Worm (Caenorhabditis elegans) whole organism, L1 larva: ENCODE results near the gene fpn-1.2.
A peak's percentile ranks its signal among the peaks of the same experiment; 100 is the strongest.

Source experiments
- C34B4.2 ChIP-seq: sonication (generic microtip); optimal IDR thresholded peaks from 2 replicates; lab custom pipeline; 2017; ENCODE audit warnings: mild to moderate bottlenecking, missing genetic modification characterization, missing compliant biosample characterization
- aha-1 ChIP-seq: fragments of 150-350 bp; optimal IDR thresholded peaks from 2 replicates; lab custom pipeline; 2014; ENCODE audit warnings: missing biosample characterization, missing genetic modification characterization
- aly-2 ChIP-seq: fragments of 150-350 bp; optimal IDR thresholded peaks from 2 replicates; lab custom pipeline; 2014; ENCODE audit warnings: missing biosample characterization, missing genetic modification characterization
- ceh-63 ChIP-seq: fragments of 200-800 bp; sonication (Bioruptor generic); optimal IDR thresholded peaks from 2 replicates; lab custom pipeline; 2018; ENCODE audit warnings: mild to moderate bottlenecking, missing genetic modification characterization, missing compliant biosample characterization
- ceh-8 ChIP-seq: fragments of 200-800 bp; sonication (Bioruptor generic); optimal IDR thresholded peaks from 2 replicates; lab custom pipeline; 2018; ENCODE audit warnings: mild to moderate bottlenecking, missing genetic modification characterization, moderate library complexity, missing compliant biosample characterization
- ceh-90 ChIP-seq: sonication (generic microtip); optimal IDR thresholded peaks from 2 replicates; lab custom pipeline; 2016; ENCODE audit warnings: missing genetic modification characterization, missing compliant biosample characterization
- ces-1 ChIP-seq: fragments of 150-350 bp; optimal IDR thresholded peaks from 2 replicates; lab custom pipeline; 2014; ENCODE audit warnings: missing biosample characterization, missing genetic modification reagents, missing genetic modification characterization
- dsc-1 ChIP-seq: sonication (generic microtip); optimal IDR thresholded peaks from 2 replicates; lab custom pipeline; 2016; ENCODE audit warnings: mild to moderate bottlenecking, missing genetic modification characterization, missing compliant biosample characterization
- efl-1 ChIP-seq, 4 experiments: fragments of 150-350 bp; optimal IDR thresholded peaks in 3 of 4; peaks in 1 of 4; 1 replicate in 1 of 4; 2 replicates in 3 of 4; lab custom pipeline; 2014; ENCODE audit warnings: missing biosample characterization in 2 of 4, missing genetic modification characterization in 2 of 4, missing genetic modification reagents in 2 of 4
- ets-5 ChIP-seq: fragments of 200-800 bp; sonication (Bioruptor generic); IDR thresholded peaks from 2 replicates; pipeline ENCODE4 v1.3.6; 2022; ENCODE audit warnings: missing genetic modification characterization, missing compliant biosample characterization
- fkh-10 ChIP-seq: sonication (generic microtip); optimal IDR thresholded peaks from 2 replicates; lab custom pipeline; 2017; ENCODE audit warnings: missing biosample characterization, missing genetic modification reagents, missing genetic modification characterization
- fkh-8 ChIP-seq: sonication (generic microtip); optimal IDR thresholded peaks from 2 replicates; lab custom pipeline; 2016; ENCODE audit warnings: mild to moderate bottlenecking, missing genetic modification characterization, missing compliant biosample characterization
- hlh-17 ChIP-seq: fragments of 200-800 bp; sonication (Bioruptor generic); optimal IDR thresholded peaks from 2 replicates; lab custom pipeline; 2018; ENCODE audit warnings: missing genetic modification characterization, mild to moderate bottlenecking, missing compliant biosample characterization, moderate library complexity, borderline replicate concordance
- hlh-4 ChIP-seq: sonication (generic microtip); optimal IDR thresholded peaks from 2 replicates; lab custom pipeline; 2016; ENCODE audit warnings: mild to moderate bottlenecking, missing genetic modification characterization, missing compliant biosample characterization
- lin-13 ChIP-seq: fragments of 150-350 bp; optimal IDR thresholded peaks from 2 replicates; lab custom pipeline; 2014; ENCODE audit warnings: missing biosample characterization, missing genetic modification reagents, missing genetic modification characterization
- lin-14 ChIP-seq: fragments of 200-800 bp; sonication (Bioruptor generic); optimal IDR thresholded peaks from 2 replicates; lab custom pipeline; 2018; ENCODE audit warnings: mild to moderate bottlenecking, missing genetic modification characterization, moderate library complexity, missing compliant biosample characterization
- lin-35 ChIP-seq, 2 experiments: fragments of 150-350 bp; optimal IDR thresholded peaks; 2 replicates each; lab custom pipeline; 2014; ENCODE audit warnings: missing biosample characterization in 2 of 2, missing genetic modification characterization in 2 of 2, missing genetic modification reagents in 2 of 2
- lin-39 ChIP-seq: fragments of 150-350 bp; optimal IDR thresholded peaks from 2 replicates; lab custom pipeline; 2014; ENCODE audit warnings: missing biosample characterization, missing genetic modification reagents, missing genetic modification characterization
- nhr-12 ChIP-seq: sonication (generic microtip); optimal IDR thresholded peaks from 2 replicates; lab custom pipeline; 2017; ENCODE audit warnings: missing biosample characterization, missing genetic modification characterization
- nhr-19 ChIP-seq: fragments of 200-800 bp; sonication (Bioruptor generic); conservative IDR thresholded peaks from 2 replicates; pipeline ENCODE4 v1.3.6; 2022; ENCODE audit warnings: missing genetic modification characterization, missing compliant biosample characterization
- nhr-28 ChIP-seq: fragments of 150-350 bp; optimal IDR thresholded peaks from 2 replicates; lab custom pipeline; 2014; ENCODE audit warnings: missing biosample characterization, missing genetic modification characterization
- nhr-47 ChIP-seq: sonication (generic microtip); optimal IDR thresholded peaks from 2 replicates; lab custom pipeline; 2016; ENCODE audit warnings: mild to moderate bottlenecking, missing genetic modification characterization, moderate library complexity, missing compliant biosample characterization
- nhr-71 ChIP-seq: sonication (generic microtip); optimal IDR thresholded peaks from 2 replicates; lab custom pipeline; 2016; ENCODE audit warnings: mild to moderate bottlenecking, missing genetic modification characterization, moderate library complexity, missing compliant biosample characterization
- nhr-77 ChIP-seq: fragments of 150-350 bp; optimal IDR thresholded peaks from 2 replicates; lab custom pipeline; 2014; ENCODE audit warnings: missing biosample characterization, missing genetic modification characterization
- nhr-84 ChIP-seq: sonication (generic microtip); optimal IDR thresholded peaks from 2 replicates; lab custom pipeline; 2017; ENCODE audit warnings: missing biosample characterization, missing genetic modification characterization
- snpc-4 ChIP-seq: fragments of 150-350 bp; optimal IDR thresholded peaks from 2 replicates; lab custom pipeline; 2014; ENCODE audit warnings: missing biosample characterization, missing genetic modification characterization
- snu-23 ChIP-seq: sonication (generic microtip); optimal IDR thresholded peaks from 2 replicates; lab custom pipeline; 2016; ENCODE audit warnings: missing genetic modification characterization, missing compliant biosample characterization
- sox-4 ChIP-seq: sonication (generic microtip); optimal IDR thresholded peaks from 2 replicates; lab custom pipeline; 2016; ENCODE audit warnings: missing genetic modification characterization, missing compliant biosample characterization
- sup-37 ChIP-seq: fragments of 200-800 bp; sonication (Bioruptor generic); optimal IDR thresholded peaks from 2 replicates; lab custom pipeline; 2018; ENCODE audit warnings: mild to moderate bottlenecking, missing genetic modification characterization, missing compliant biosample characterization
- swsn-7 ChIP-seq: sonication (generic microtip); optimal IDR thresholded peaks from 2 replicates; lab custom pipeline; 2016; ENCODE audit warnings: missing genetic modification characterization, missing compliant biosample characterization
- tlp-1 ChIP-seq: fragments of 150-350 bp; optimal IDR thresholded peaks from 2 replicates; lab custom pipeline; 2014; ENCODE audit warnings: missing biosample characterization, missing genetic modification characterization
- unc-98 ChIP-seq: fragments of 200-800 bp; sonication (Bioruptor generic); IDR thresholded peaks from 2 replicates; pipeline ENCODE4 v1.3.6; 2022; ENCODE audit warnings: missing genetic modification characterization, missing compliant biosample characterization
- vab-15 ChIP-seq: sonication (generic microtip); optimal IDR thresholded peaks from 2 replicates; lab custom pipeline; 2017; ENCODE audit warnings: missing genotype, mild to moderate bottlenecking, missing genetic modification characterization, missing compliant biosample characterization
- xbp-1 ChIP-seq: sonication (generic microtip); optimal IDR thresholded peaks from 2 replicates; lab custom pipeline; 2016; ENCODE audit warnings: missing genetic modification characterization, missing compliant biosample characterization
- zip-4 ChIP-seq: fragments of 200-800 bp; sonication (Bioruptor generic); optimal IDR thresholded peaks from 2 replicates; lab custom pipeline; 2018; ENCODE audit warnings: mild to moderate bottlenecking, missing genetic modification characterization, moderate library complexity, missing compliant biosample characterization
- ztf-11 ChIP-seq, 2 experiments: sonication (generic microtip); optimal IDR thresholded peaks; 2 replicates each; lab custom pipeline; 2016 to 2017; ENCODE audit warnings: missing genetic modification characterization in 2 of 2, missing biosample characterization in 1 of 2, missing compliant biosample characterization in 1 of 2

The fpn-1.2 gene

DNA sequence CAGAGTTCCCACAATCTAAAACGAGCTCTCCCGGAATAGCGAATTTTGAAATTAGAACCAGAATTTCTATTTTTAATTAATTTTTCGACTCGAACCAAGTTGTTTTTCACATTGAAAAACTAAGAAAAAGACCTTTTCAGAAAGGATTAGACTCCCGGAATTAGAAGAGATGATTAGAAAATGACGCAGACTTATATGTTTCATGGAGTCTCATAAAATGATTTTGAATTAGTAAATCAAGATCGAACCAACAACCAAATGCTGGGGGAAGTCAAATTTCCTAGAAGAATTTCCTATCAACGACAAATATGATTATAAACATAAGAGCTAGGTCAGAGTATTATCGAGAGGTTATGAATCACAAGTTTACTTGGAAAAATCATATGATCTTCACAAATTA, 24.1 kb upstream of the fpn-1.2 start (continued):
- TF ChIP-seq efl-1 (optimal IDR thresholded peaks at IDR 0.05; lab: Kevin White, UChicago) (no peak), efl-1 (GFP tag; optimal IDR thresholded peaks at IDR 0.05 in 1 of 2; lab: Kevin White, UChicago) (peak in 1 of 2 experiments; percentile 67), C34B4.2 (tag; lab: Kevin White, UChicago) (no peak), lin-14 (GFP tag; lab: Kevin White, UChicago) (peak; percentile 56), nhr-77 (tag; lab: Kevin White, UChicago) (no peak), fkh-8 (tag; lab: Kevin White, UChicago) (peak; percentile 59), unc-98 (GFP tag; lab: Robert Waterston, UW) (no peak), zip-4 (no peak), lin-39 (no peak), nhr-12 (tag; lab: Kevin White, UChicago) (no peak), aha-1 (tag; lab: Kevin White, UChicago) (no peak), dsc-1 (tag; lab: Kevin White, UChicago) (peak; percentile 71), lin-35 (GFP tag; optimal IDR thresholded peaks at IDR 0.05; lab: Kevin White, UChicago) (no peak)

DNA sequence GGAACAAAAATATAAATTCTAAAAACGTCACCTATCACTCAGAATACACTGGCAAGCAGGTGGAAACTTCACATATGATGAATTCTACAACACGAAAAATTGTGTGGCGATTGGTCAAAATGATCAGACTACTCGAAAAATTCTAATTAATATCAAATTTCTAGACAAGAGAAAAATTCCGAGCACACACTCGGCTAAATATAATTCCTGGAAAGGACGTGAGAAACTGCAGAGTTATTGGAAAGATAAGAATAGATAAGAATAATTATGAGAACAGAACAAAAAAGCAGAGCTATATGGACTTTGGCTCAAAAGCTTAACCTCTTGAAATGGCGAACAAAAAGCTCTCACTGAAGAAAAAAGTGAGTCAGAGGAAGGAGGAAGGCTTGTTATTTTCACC, 22.8 kb upstream of the fpn-1.2 start:
- TF ChIP-seq sox-4 (tag; lab: Kevin White, UChicago) (peak; percentile 2), vab-15 (tag; lab: Kevin White, UChicago) (no peak), dsc-1 (tag; lab: Kevin White, UChicago) (peak; percentile 70), fkh-8 (tag; lab: Kevin White, UChicago) (peak; percentile 85), snu-23 (GFP tag; lab: Kevin White, UChicago) (no peak), nhr-47 (peak; percentile 30), lin-14 (GFP tag; lab: Kevin White, UChicago) (peak; percentile 30), hlh-4 (peak; percentile 53), nhr-71 (tag; lab: Kevin White, UChicago) (peak; percentile 48)

DNA sequence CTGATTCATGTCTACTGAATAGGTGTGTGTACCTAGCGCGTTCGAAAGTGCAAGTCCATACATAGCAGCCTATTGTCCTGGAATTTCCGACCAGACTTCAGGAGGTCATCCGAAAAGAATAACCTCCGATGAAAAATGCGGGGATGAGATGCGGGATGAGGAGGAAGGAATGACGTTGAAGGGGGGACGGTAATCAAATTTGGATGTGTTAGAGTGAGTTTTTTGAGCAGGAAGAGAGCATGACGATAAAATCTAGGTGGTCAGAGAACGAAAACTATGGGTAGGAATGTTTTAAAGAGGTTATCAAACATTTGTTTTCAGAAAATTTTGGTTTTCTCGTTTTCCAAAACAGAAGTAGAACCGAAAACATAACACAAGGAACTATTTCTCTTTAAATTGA, 21.5 kb upstream of the fpn-1.2 start:
- TF ChIP-seq lin-14 (GFP tag; lab: Kevin White, UChicago) (peak; percentile 84), xbp-1 (no peak), ces-1 (GFP tag; lab: Kevin White, UChicago) (peak; percentile 76), fkh-10 (GFP tag; lab: Kevin White, UChicago) (peak; percentile 94), snpc-4 (tag; lab: Kevin White, UChicago) (no peak)

DNA sequence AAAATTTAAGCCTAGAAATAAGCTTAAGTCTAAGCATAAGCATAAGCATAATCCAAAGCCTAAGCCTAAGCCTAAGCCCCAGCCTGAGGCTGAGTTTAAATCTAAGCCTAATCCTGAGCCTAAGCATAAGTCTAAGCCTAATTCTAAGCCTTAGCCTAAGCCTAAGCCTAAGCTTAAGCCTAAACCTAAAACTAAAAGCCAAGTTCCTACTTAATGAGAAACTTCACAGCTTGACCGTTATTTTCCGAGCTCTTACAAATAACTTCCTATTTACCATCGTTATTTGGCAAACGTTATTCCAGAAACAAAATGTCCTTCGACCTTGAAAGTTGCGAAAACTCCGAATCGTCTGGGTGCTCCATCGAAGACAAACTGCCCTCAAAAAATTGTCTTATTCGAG, 17.2 kb upstream of the fpn-1.2 start, which contains the start of gene C38C3.4:
Gene C38C3.4 (plus strand): TSS at position 301 of the 400 bp plus-strand sequence.
- TF ChIP-seq aly-2 (tag; lab: Kevin White, UChicago) (no peak), swsn-7 (tag; lab: Kevin White, UChicago) (no peak), ceh-90 (tag; lab: Kevin White, UChicago) (no peak), nhr-28 (tag; lab: Kevin White, UChicago) (no peak), C34B4.2 (tag; lab: Kevin White, UChicago) (no peak), nhr-84 (no peak), snpc-4 (tag; lab: Kevin White, UChicago) (no peak), tlp-1 (tag; lab: Kevin White, UChicago) (no peak), ceh-8 (GFP tag; lab: Kevin White, UChicago) (no peak), unc-98 (GFP tag; lab: Robert Waterston, UW) (no peak), sup-37 (GFP tag; lab: Kevin White, UChicago) (no peak), ces-1 (GFP tag; lab: Kevin White, UChicago) (no peak), ceh-63 (GFP tag; lab: Kevin White, UChicago) (no peak), lin-13 (GFP tag; lab: Kevin White, UChicago) (no peak), nhr-19 (GFP tag; lab: Robert Waterston, UW) (no peak), zip-4 (no peak), ztf-11 (tag; optimal IDR thresholded peaks at IDR 0.05; lab: Kevin White, UChicago) (no peak), lin-39 (no peak), hlh-17 (no peak), ets-5 (GFP tag; lab: Robert Waterston, UW) (no peak)
